Fruit fly (Drosophila melanogaster) whole organism, prepupa: Measurements from ENCODE around the gene mAChR-C.

ENCODE experiments used
- Blimp-1 ChIP-seq: fragments of 200-800 bp; sonication (Bioruptor generic); optimal IDR thresholded peaks from 3 replicates; lab custom pipeline; 2017; ENCODE audit warnings: missing biosample characterization, missing genetic modification characterization, mild to moderate bottlenecking, moderate library complexity, missing genetic modification reagents
- CG10631 ChIP-seq: fragments of 200-800 bp; sonication (Bioruptor generic); optimal IDR thresholded peaks from 2 replicates; lab custom pipeline; 2016; ENCODE audit warnings: missing biosample characterization, missing genetic modification characterization
- CG10669 ChIP-seq: fragments of 200-800 bp; sonication (Bioruptor generic); optimal IDR thresholded peaks from 3 replicates; lab custom pipeline; 2018; ENCODE audit warnings: missing biosample characterization, mild to moderate bottlenecking, missing genetic modification characterization, moderate library complexity
- CG11902 ChIP-seq: fragments of 200-800 bp; sonication (Bioruptor generic); optimal IDR thresholded peaks from 3 replicates; lab custom pipeline; 2016; ENCODE audit warnings: missing biosample characterization, missing genetic modification characterization
- CG15336 ChIP-seq: fragments of 200-800 bp; sonication (Bioruptor generic); IDR thresholded peaks from 2 replicates; pipeline ENCODE4 v1.3.6; 2022; ENCODE audit warnings: missing biosample characterization, missing genetic modification characterization
- CG1621 ChIP-seq: fragments of 200-800 bp; sonication (Bioruptor generic); optimal IDR thresholded peaks from 3 replicates; lab custom pipeline; 2018; ENCODE audit warnings: missing biosample characterization, mild to moderate bottlenecking, missing genetic modification characterization
- CG16779 ChIP-seq: fragments of 200-800 bp; sonication (Bioruptor generic); optimal IDR thresholded peaks from 3 replicates; lab custom pipeline; 2017; ENCODE audit warnings: missing biosample characterization, mild to moderate bottlenecking, missing genetic modification characterization
- CG3032 ChIP-seq: fragments of 200-800 bp; optimal IDR thresholded peaks from 2 replicates; lab custom pipeline; 2019; ENCODE audit warnings: missing biosample characterization, mild to moderate bottlenecking, missing genetic modification characterization, moderate library complexity
- CG31627 ChIP-seq: fragments of 200-800 bp; sonication (Bioruptor generic); optimal IDR thresholded peaks from 3 replicates; lab custom pipeline; 2016; ENCODE audit warnings: missing biosample characterization, missing genetic modification characterization
- CG32006 ChIP-seq: fragments of 200-800 bp; sonication (Bioruptor generic); optimal IDR thresholded peaks from 3 replicates; lab custom pipeline; 2017; ENCODE audit warnings: missing biosample characterization, mild to moderate bottlenecking, missing genetic modification characterization
- CG34406 ChIP-seq: fragments of 200-800 bp; sonication (Bioruptor generic); optimal IDR thresholded peaks from 3 replicates; lab custom pipeline; 2016; ENCODE audit warnings: missing biosample characterization, missing genetic modification characterization
- CG3919 ChIP-seq: fragments of 200-800 bp; sonication (Bioruptor generic); optimal IDR thresholded peaks from 3 replicates; lab custom pipeline; 2016; ENCODE audit warnings: missing biosample characterization, missing genetic modification characterization
- CG4318 ChIP-seq: fragments of 200-800 bp; sonication (Bioruptor generic); optimal IDR thresholded peaks from 3 replicates; lab custom pipeline; 2017; ENCODE audit warnings: missing biosample characterization, mild to moderate bottlenecking, missing genetic modification characterization
- CG6163 ChIP-seq: fragments of 200-800 bp; sonication (Bioruptor generic); IDR thresholded peaks from 3 replicates; pipeline ENCODE4 v1.3.6; 2022; ENCODE audit warnings: missing biosample characterization, missing genetic modification characterization
- CG6276 ChIP-seq: fragments of 200-800 bp; sonication (Bioruptor generic); optimal IDR thresholded peaks from 2 replicates; lab custom pipeline; 2017; ENCODE audit warnings: missing biosample characterization, mild to moderate bottlenecking, missing genetic modification characterization
- CG6792 ChIP-seq: fragments of 200-800 bp; sonication (Bioruptor generic); optimal IDR thresholded peaks from 3 replicates; lab custom pipeline; 2016; ENCODE audit warnings: missing biosample characterization, missing genetic modification characterization
- CG6808 ChIP-seq: fragments of 200-800 bp; sonication (Bioruptor generic); optimal IDR thresholded peaks from 3 replicates; lab custom pipeline; 2017; ENCODE audit warnings: missing biosample characterization, missing genetic modification characterization, mild to moderate bottlenecking, moderate library complexity, missing genetic modification reagents
- CG6854 ChIP-seq: fragments of 200-800 bp; sonication (Bioruptor generic); optimal IDR thresholded peaks from 2 replicates; lab custom pipeline; 2017; ENCODE audit warnings: missing biosample characterization, mild to moderate bottlenecking, missing genetic modification characterization
- CG7368 ChIP-seq: fragments of 200-800 bp; sonication (Bioruptor generic); optimal IDR thresholded peaks from 3 replicates; lab custom pipeline; 2016; ENCODE audit warnings: missing biosample characterization, missing genetic modification characterization
- CG8119 ChIP-seq: fragments of 200-800 bp; sonication (Bioruptor generic); IDR thresholded peaks from 3 replicates; pipeline ENCODE4 v1.3.6; 2022; ENCODE audit warnings: missing biosample characterization, missing genetic modification characterization
- CG8319 ChIP-seq: fragments of 200-800 bp; sonication (Bioruptor generic); optimal IDR thresholded peaks from 3 replicates; lab custom pipeline; 2016; ENCODE audit warnings: missing biosample characterization, missing genetic modification characterization
- CG8632 ChIP-seq: fragments of 200-800 bp; sonication (Bioruptor generic); optimal IDR thresholded peaks from 3 replicates; lab custom pipeline; 2016; ENCODE audit warnings: missing biosample characterization, missing genetic modification characterization
- CG9139 ChIP-seq: fragments of 200-800 bp; sonication (Bioruptor generic); optimal IDR thresholded peaks from 3 replicates; lab custom pipeline; 2017; ENCODE audit warnings: missing biosample characterization, mild to moderate bottlenecking, missing genetic modification characterization
- Eip78C ChIP-seq: fragments of 200-800 bp; sonication (Bioruptor generic); peaks from one replicate; lab custom pipeline; 2016; ENCODE audit warnings: missing biosample characterization, missing genetic modification characterization
- Ets21C ChIP-seq: fragments of 200-800 bp; sonication (Bioruptor generic); optimal IDR thresholded peaks from 3 replicates; lab custom pipeline; 2016; ENCODE audit warnings: missing biosample characterization, missing genetic modification characterization
- Ets96B ChIP-seq: fragments of 200-800 bp; optimal IDR thresholded peaks from 2 replicates; lab custom pipeline; 2019; ENCODE audit warnings: missing biosample characterization, mild to moderate bottlenecking, missing genetic modification characterization, moderate library complexity
- Gug ChIP-seq: fragments of 200-800 bp; sonication (Bioruptor generic); IDR thresholded peaks from 2 replicates; pipeline ENCODE4 v1.3.6; 2022; ENCODE audit warnings: missing biosample characterization, missing genetic modification characterization
- Hr38 ChIP-seq: sonication (Bioruptor generic); optimal IDR thresholded peaks from 2 replicates; lab custom pipeline; 2016; ENCODE audit warnings: missing biosample characterization, missing genetic modification characterization
- Hr39 ChIP-seq: fragments of 200-800 bp; sonication (Bioruptor generic); optimal IDR thresholded peaks from 2 replicates; lab custom pipeline; 2016; ENCODE audit warnings: missing biosample characterization, missing genetic modification characterization
- Hr4 ChIP-seq: fragments of 200-800 bp; sonication (Bioruptor generic); optimal IDR thresholded peaks from 3 replicates; lab custom pipeline; 2016; ENCODE audit warnings: missing biosample characterization, missing genetic modification characterization
- Lpt ChIP-seq: fragments of 200-800 bp; sonication (Bioruptor generic); optimal IDR thresholded peaks from 3 replicates; lab custom pipeline; 2016; ENCODE audit warnings: missing biosample characterization, missing genetic modification characterization
- Met ChIP-seq: fragments of 200-800 bp; sonication (Bioruptor generic); optimal IDR thresholded peaks from 3 replicates; lab custom pipeline; 2016; ENCODE audit warnings: missing biosample characterization, missing genetic modification characterization
- Sox102F ChIP-seq: fragments of 200-800 bp; sonication (Bioruptor generic); optimal IDR thresholded peaks from 2 replicates; lab custom pipeline; 2016; ENCODE audit warnings: missing biosample characterization, mild to moderate bottlenecking, missing genetic modification characterization
- Sox14 ChIP-seq: fragments of 200-800 bp; sonication (Bioruptor generic); optimal IDR thresholded peaks from 3 replicates; lab custom pipeline; 2016; ENCODE audit warnings: missing biosample characterization, missing genetic modification characterization
- Sox15 ChIP-seq: fragments of 200-800 bp; sonication (Bioruptor generic); optimal IDR thresholded peaks from 3 replicates; lab custom pipeline; 2016; ENCODE audit warnings: missing biosample characterization, missing genetic modification characterization
- achi ChIP-seq: fragments of 200-800 bp; sonication (Bioruptor generic); optimal IDR thresholded peaks from 3 replicates; lab custom pipeline; 2016; ENCODE audit warnings: missing biosample characterization, missing genetic modification characterization
- acj6 ChIP-seq: fragments of 200-800 bp; sonication (Bioruptor generic); optimal IDR thresholded peaks from 3 replicates; lab custom pipeline; 2016; ENCODE audit warnings: missing biosample characterization, missing genetic modification characterization
- dac ChIP-seq: fragments of 200-800 bp; sonication (Bioruptor generic); optimal IDR thresholded peaks from 2 replicates; lab custom pipeline; 2017; ENCODE audit warnings: missing biosample characterization, mild to moderate bottlenecking, missing genetic modification characterization
- dsx ChIP-seq: fragments of 200-800 bp; optimal IDR thresholded peaks from 3 replicates; lab custom pipeline; 2019; ENCODE audit warnings: missing biosample characterization, mild to moderate bottlenecking, missing genetic modification characterization, moderate library complexity; ENCODE audit not compliant: poor library complexity, severe bottlenecking
- eg ChIP-seq: fragments of 200-800 bp; sonication (Bioruptor generic); IDR thresholded peaks from 3 replicates; pipeline ENCODE4 v1.3.6; 2022; ENCODE audit warnings: missing biosample characterization, missing genetic modification characterization
- esn ChIP-seq: fragments of 200-800 bp; sonication (Bioruptor generic); optimal IDR thresholded peaks from 2 replicates; lab custom pipeline; 2016; ENCODE audit warnings: missing biosample characterization, mild to moderate bottlenecking, missing genetic modification characterization, moderate library complexity
- fd59A ChIP-seq: fragments of 200-800 bp; sonication (Bioruptor generic); optimal IDR thresholded peaks from 2 replicates; lab custom pipeline; 2017; ENCODE audit warnings: missing biosample characterization, mild to moderate bottlenecking, missing genetic modification characterization, missing genetic modification reagents
- fd85E ChIP-seq: fragments of 200-800 bp; sonication (Bioruptor generic); optimal IDR thresholded peaks from 3 replicates; lab custom pipeline; 2016; ENCODE audit warnings: missing biosample characterization, missing genetic modification characterization
- fkh ChIP-seq: fragments of 200-800 bp; sonication (Bioruptor generic); optimal IDR thresholded peaks from 3 replicates; lab custom pipeline; 2017; ENCODE audit warnings: missing biosample characterization, mild to moderate bottlenecking, missing genetic modification characterization, moderate library complexity
- lz ChIP-seq: fragments of 200-800 bp; sonication (Bioruptor generic); optimal IDR thresholded peaks from 3 replicates; lab custom pipeline; 2016; ENCODE audit warnings: missing biosample characterization, missing genetic modification characterization
- net ChIP-seq: fragments of 200-800 bp; sonication (Bioruptor generic); optimal IDR thresholded peaks from 3 replicates; lab custom pipeline; 2016; ENCODE audit warnings: missing biosample characterization, missing genetic modification characterization
- pdm3 ChIP-seq: fragments of 200-800 bp; sonication (Bioruptor generic); optimal IDR thresholded peaks from 3 replicates; lab custom pipeline; 2016; ENCODE audit warnings: missing biosample characterization, missing genetic modification characterization
- salr ChIP-seq, 2 experiments: fragments of 200-800 bp; sonication (Bioruptor generic); optimal IDR thresholded peaks; 3 replicates each; lab custom pipeline; 2016 to 2018; ENCODE audit warnings: missing biosample characterization in 2 of 2, missing genetic modification characterization in 2 of 2, mild to moderate bottlenecking in 1 of 2
- spab ChIP-seq: fragments of 200-800 bp; sonication (Bioruptor generic); optimal IDR thresholded peaks from 2 replicates; lab custom pipeline; 2017; ENCODE audit warnings: missing biosample characterization, mild to moderate bottlenecking, missing genetic modification characterization, missing genetic modification reagents
- ss ChIP-seq, 2 experiments: fragments of 200-800 bp; sonication (Bioruptor generic); optimal IDR thresholded peaks; 2 replicates in 1 of 2; 3 replicates in 1 of 2; lab custom pipeline; 2017 to 2018; ENCODE audit warnings: mild to moderate bottlenecking in 2 of 2, missing biosample characterization in 2 of 2, missing genetic modification characterization in 2 of 2, moderate library complexity in 1 of 2
- svp ChIP-seq: fragments of 200-800 bp; sonication (Bioruptor generic); peaks from one replicate; lab custom pipeline; 2016; ENCODE audit warnings: missing biosample characterization, missing genetic modification characterization
- topi ChIP-seq: fragments of 200-800 bp; sonication (Bioruptor generic); optimal IDR thresholded peaks from 3 replicates; lab custom pipeline; 2016; ENCODE audit warnings: missing biosample characterization, missing genetic modification characterization
- vri ChIP-seq: fragments of 200-800 bp; sonication (Bioruptor generic); optimal IDR thresholded peaks from 3 replicates; lab custom pipeline; 2016; ENCODE audit warnings: missing biosample characterization, mild to moderate bottlenecking, missing genetic modification characterization

Gene mAChR-C

DNA sequence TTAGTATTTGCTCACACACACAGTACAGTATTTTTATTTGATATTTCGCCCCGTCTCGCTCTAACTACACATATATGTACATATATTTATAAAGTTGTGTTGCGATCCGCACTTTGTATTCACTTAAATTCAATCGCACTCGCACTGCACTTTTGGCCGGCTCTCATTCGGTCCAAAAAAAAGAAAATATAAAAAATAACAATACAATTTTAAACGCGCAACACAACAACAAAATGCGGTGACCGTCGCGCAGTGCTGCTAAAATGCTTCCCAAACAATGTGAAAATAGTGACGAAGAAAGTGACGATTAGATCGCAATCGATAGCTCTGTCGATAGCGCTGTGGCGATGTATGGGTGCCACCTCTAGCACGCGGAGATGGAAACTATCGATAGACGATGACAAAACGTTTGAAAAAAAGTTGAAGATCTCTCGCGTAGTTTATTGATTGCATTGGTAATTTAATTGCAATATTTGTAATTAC is 29.1 kb downstream of the mAChR-C start, which contains the start of the genes C3G and pod1:
TSS of gene C3G (minus strand) at position 282 of the 483 bp plus-strand sequence.
TSS of gene pod1 (plus strand) at position 373 of the 483 bp plus-strand sequence.
- no peak for TF ChIP-seq spab (GFP tag; lab: Kevin White, UChicago)
- TF ChIP-seq Sox15 (GFP tag; lab: Kevin White, UChicago): no peak
- TF ChIP-seq CG6792 (GFP tag; lab: Kevin White, UChicago): no peak
- TF ChIP-seq pdm3 (GFP tag; lab: Kevin White, UChicago): peak; percentile 21
- no peak for TF ChIP-seq CG32006
- TF ChIP-seq Lpt: no peak
- peak; percentile 19 for TF ChIP-seq esn (GFP tag; lab: Kevin White, UChicago)
- no peak for TF ChIP-seq salr (GFP tag; optimal IDR thresholded peaks at IDR 0.05; lab: Kevin White, UChicago)
- no peak for TF ChIP-seq CG9139 (GFP tag; lab: Kevin White, UChicago)
- no peak for TF ChIP-seq Sox14
- no peak for TF ChIP-seq CG6808
- peak; percentile 55 for TF ChIP-seq svp
- no peak for TF ChIP-seq CG8319 (GFP tag; lab: Kevin White, UChicago)
- TF ChIP-seq CG10631 (GFP tag; lab: Kevin White, UChicago): no peak
- no peak for TF ChIP-seq CG15336 (GFP tag; lab: Robert Waterston, UW)
- no peak for TF ChIP-seq CG31627 (GFP tag; lab: Kevin White, UChicago)
- no peak for TF ChIP-seq CG10669
- no peak for TF ChIP-seq Ets21C (GFP tag; lab: Kevin White, UChicago)
- TF ChIP-seq eg: no peak
- TF ChIP-seq CG6163 (GFP tag; lab: Robert Waterston, UW): no peak
- peak; percentile 9 for TF ChIP-seq dsx
- no peak for TF ChIP-seq CG11902
- no peak for TF ChIP-seq CG34406 (GFP tag; lab: Kevin White, UChicago)
- TF ChIP-seq dac (GFP tag; lab: Kevin White, UChicago): no peak
- no peak for TF ChIP-seq CG6854 (GFP tag; lab: Kevin White, UChicago)
- TF ChIP-seq CG4318 (GFP tag; lab: Kevin White, UChicago): no peak
- TF ChIP-seq fd85E (GFP tag; lab: Kevin White, UChicago): no peak
- no peak for TF ChIP-seq CG16779 (tag; lab: Kevin White, UChicago)
- no peak for TF ChIP-seq Met
- TF ChIP-seq vri (GFP tag; lab: Kevin White, UChicago): peak; percentile 16
- TF ChIP-seq net (GFP tag; lab: Kevin White, UChicago): no peak
- TF ChIP-seq fkh (GFP tag; lab: Kevin White, UChicago): peak; percentile 71
- TF ChIP-seq ss (GFP tag; optimal IDR thresholded peaks at IDR 0.05; lab: Kevin White, UChicago): no peak
- no peak for TF ChIP-seq achi
- no peak for TF ChIP-seq CG8632 (GFP tag; lab: Kevin White, UChicago)
- peak; percentile 56 for TF ChIP-seq Sox102F
- TF ChIP-seq CG6276 (GFP tag; lab: Kevin White, UChicago): no peak
- peak; percentile 28 for TF ChIP-seq lz (GFP tag; lab: Kevin White, UChicago)
- peak; percentile 3 for TF ChIP-seq topi (GFP tag; lab: Kevin White, UChicago)
- TF ChIP-seq CG7368 (GFP tag; lab: Kevin White, UChicago): no peak
- TF ChIP-seq Hr4: peak; percentile 18
- TF ChIP-seq CG1621 (tag; lab: Kevin White, UChicago): no peak
- peak; percentile 71 for TF ChIP-seq Eip78C (GFP tag; lab: Kevin White, UChicago)
- TF ChIP-seq fd59A (GFP tag; lab: Kevin White, UChicago): no peak
- peak; percentile 28 for TF ChIP-seq CG3919 (GFP tag; lab: Kevin White, UChicago)
- TF ChIP-seq acj6: no peak
- no peak for TF ChIP-seq Gug (GFP tag; lab: Robert Waterston, UW)
- no peak for TF ChIP-seq Ets96B (tag; lab: Kevin White, UChicago)
- TF ChIP-seq Hr39 (GFP tag; lab: Kevin White, UChicago): peak; percentile 27
- TF ChIP-seq Hr38 (GFP tag; lab: Kevin White, UChicago): no peak
- TF ChIP-seq Blimp-1 (GFP tag; lab: Kevin White, UChicago): no peak
- TF ChIP-seq CG8119 (GFP tag; lab: Robert Waterston, UW): no peak; the same call in 2 of the 3 replicates
- TF ChIP-seq CG3032 (tag; lab: Kevin White, UChicago): no peak
